Worm (Caenorhabditis elegans) whole organism, young adult: ENCODE measurements around the gene Y73F4A.1.

Experiments
- B0019.2 ChIP-seq: fragments of 200-800 bp; sonication (Bioruptor generic); conservative IDR thresholded peaks from 2 replicates; pipeline ENCODE4 v1.3.6; 2022; ENCODE audit warnings: missing genetic modification reagents, missing genetic modification characterization, missing compliant biosample characterization
- B0261.1 ChIP-seq: sonication (generic microtip); optimal IDR thresholded peaks from 2 replicates; lab custom pipeline; 2016; ENCODE audit warnings: mild to moderate bottlenecking, missing genetic modification characterization, moderate library complexity, missing compliant biosample characterization
- D2030.7 ChIP-seq: fragments of 200-800 bp; sonication (Bioruptor generic); IDR thresholded peaks from 2 replicates; pipeline ENCODE4 v1.3.6; 2022; ENCODE audit warnings: missing genetic modification reagents, missing genetic modification characterization, missing compliant biosample characterization
- F49E8.2 ChIP-seq: sonication (generic microtip); optimal IDR thresholded peaks from 3 replicates; lab custom pipeline; 2017; ENCODE audit warnings: missing genetic modification characterization, mild to moderate bottlenecking, missing compliant biosample characterization, antibody characterized with exemption, moderate library complexity; ENCODE audit not compliant: insufficient read depth
- F55B11.4 ChIP-seq: sonication (generic microtip); optimal IDR thresholded peaks from 2 replicates; lab custom pipeline; 2016; ENCODE audit warnings: missing compliant biosample characterization, missing genetic modification characterization, borderline replicate concordance; ENCODE audit not compliant: insufficient read depth
- K12H6.12 ChIP-seq: fragments of 200-800 bp; sonication (Bioruptor generic); optimal IDR thresholded peaks from 2 replicates; lab custom pipeline; 2018; ENCODE audit warnings: mild to moderate bottlenecking, missing genetic modification characterization, missing compliant biosample characterization
- attf-6 ChIP-seq: fragments of 200-800 bp; sonication (Bioruptor generic); IDR thresholded peaks from 2 replicates; pipeline ENCODE4 v1.3.6; 2022; ENCODE audit warnings: missing genetic modification reagents, missing genetic modification characterization, missing compliant biosample characterization
- ceh-79 ChIP-seq: sonication (generic microtip); optimal IDR thresholded peaks from 2 replicates; lab custom pipeline; 2017; ENCODE audit warnings: mild to moderate bottlenecking, missing genetic modification characterization, missing compliant biosample characterization
- dox-1 ChIP-seq: fragments of 200-800 bp; sonication (Bioruptor generic); IDR thresholded peaks from 2 replicates; pipeline ENCODE4 v1.3.6; 2022; ENCODE audit warnings: missing genetic modification reagents, missing genetic modification characterization, missing compliant biosample characterization
- ekl-4 ChIP-seq: fragments of 200-800 bp; sonication (Bioruptor generic); IDR thresholded peaks from 2 replicates; pipeline ENCODE4 v1.3.6; 2022; ENCODE audit warnings: missing genetic modification reagents, missing genetic modification characterization, missing compliant biosample characterization
- him-1 ChIP-seq: sonication (generic microtip); optimal IDR thresholded peaks from 2 replicates; lab custom pipeline; 2016; ENCODE audit warnings: missing genotype, missing genetic modification reagents, missing genetic modification characterization, missing compliant biosample characterization
- hmg-1.2 ChIP-seq: fragments of 200-800 bp; sonication (Bioruptor generic); IDR thresholded peaks from 2 replicates; pipeline ENCODE4 v1.3.6; 2022; ENCODE audit warnings: missing genetic modification reagents, missing genetic modification characterization, missing compliant biosample characterization
- hrde-1 ChIP-seq: sonication (generic microtip); optimal IDR thresholded peaks from 2 replicates; lab custom pipeline; 2016; ENCODE audit warnings: missing genetic modification characterization, mild to moderate bottlenecking, missing compliant biosample characterization, moderate library complexity, missing genotype, missing genetic modification reagents, borderline replicate concordance
- hsf-1 ChIP-seq: fragments of 200-800 bp; sonication (Bioruptor generic); IDR thresholded peaks from 2 replicates; pipeline ENCODE4 v1.3.6; 2022; ENCODE audit warnings: missing genetic modification reagents, missing genetic modification characterization, missing compliant biosample characterization
- lin-26 ChIP-seq: fragments of 200-800 bp; sonication (Bioruptor generic); IDR thresholded peaks from 2 replicates; pipeline ENCODE4 v1.3.6; 2022; ENCODE audit warnings: missing genetic modification reagents, missing genetic modification characterization, missing compliant biosample characterization
- lsl-1 ChIP-seq: fragments of 200-800 bp; sonication (Bioruptor generic); optimal IDR thresholded peaks from 2 replicates; lab custom pipeline; 2018; ENCODE audit warnings: mild to moderate bottlenecking, missing genetic modification characterization, moderate library complexity, missing compliant biosample characterization
- madf-8 ChIP-seq: fragments of 200-800 bp; sonication (Bioruptor generic); conservative IDR thresholded peaks from 2 replicates; pipeline ENCODE4 v1.3.6; 2022; ENCODE audit warnings: missing genetic modification reagents, missing genetic modification characterization, missing compliant biosample characterization
- mcd-1 ChIP-seq: fragments of 200-800 bp; sonication (Bioruptor generic); IDR thresholded peaks from 2 replicates; pipeline ENCODE4 v1.3.6; 2022; ENCODE audit warnings: missing genetic modification reagents, missing genetic modification characterization, missing compliant biosample characterization
- nfya-1 ChIP-seq: sonication (generic microtip); optimal IDR thresholded peaks from 2 replicates; lab custom pipeline; 2017; ENCODE audit warnings: antibody characterized with exemption, missing compliant biosample characterization, missing genetic modification characterization, borderline replicate concordance; ENCODE audit not compliant: insufficient read depth
- nhr-120 ChIP-seq: fragments of 200-800 bp; sonication (Bioruptor generic); IDR thresholded peaks from 2 replicates; pipeline ENCODE4 v1.3.6; 2022; ENCODE audit warnings: missing genetic modification characterization, missing compliant biosample characterization
- nhr-80 ChIP-seq: sonication (generic microtip); optimal IDR thresholded peaks from 2 replicates; lab custom pipeline; 2016; ENCODE audit warnings: missing genetic modification characterization, missing compliant biosample characterization
- pbrm-1 ChIP-seq: fragments of 200-800 bp; sonication (Bioruptor generic); IDR thresholded peaks from 2 replicates; pipeline ENCODE4 v1.3.6; 2022; ENCODE audit warnings: missing genetic modification reagents, missing genetic modification characterization, missing compliant biosample characterization
- rec-8 ChIP-seq, 2 experiments: sonication (generic microtip); optimal IDR thresholded peaks; 2 replicates each; lab custom pipeline; 2016; ENCODE audit warnings: mild to moderate bottlenecking in 2 of 2, missing genetic modification characterization in 2 of 2, missing genetic modification reagents in 2 of 2, missing genotype in 2 of 2, missing biosample characterization in 1 of 2, missing compliant biosample characterization in 1 of 2, moderate library complexity in 1 of 2
- rpc-1 ChIP-seq, 2 experiments: fragments of 150-350 bp in 1 of 2; sonication (generic microtip) in 1 of 2; optimal IDR thresholded peaks; 2 replicates each; lab custom pipeline; 2014 to 2018; ENCODE audit warnings: missing biosample characterization in 1 of 2, missing genetic modification characterization in 1 of 2, missing genetic modification reagents in 1 of 2, missing genotype in 1 of 2
- snpc-1.1 ChIP-seq: sonication (generic microtip); optimal IDR thresholded peaks from 2 replicates; lab custom pipeline; 2017; ENCODE audit warnings: missing genetic modification characterization, mild to moderate bottlenecking, missing compliant biosample characterization, antibody characterized with exemption, moderate library complexity, missing genotype, missing genetic modification reagents; ENCODE audit not compliant: insufficient read depth
- snpc-1.3 ChIP-seq: sonication (generic microtip); optimal IDR thresholded peaks from 2 replicates; lab custom pipeline; 2017; ENCODE audit warnings: missing genetic modification characterization, mild to moderate bottlenecking, missing compliant biosample characterization, antibody characterized with exemption, moderate library complexity, missing genotype, missing genetic modification reagents; ENCODE audit not compliant: insufficient read depth
- snpc-3.4 ChIP-seq: sonication (generic microtip); optimal IDR thresholded peaks from 2 replicates; lab custom pipeline; 2017; ENCODE audit warnings: missing genetic modification characterization, mild to moderate bottlenecking, missing compliant biosample characterization, antibody characterized with exemption, moderate library complexity, missing genotype, missing genetic modification reagents
- snpc-4 ChIP-seq, 5 experiments: fragments of 150-350 bp in 1 of 5; sonication (generic microtip) in 4 of 5; optimal IDR thresholded peaks; 2 replicates each; lab custom pipeline; 2014 to 2018; ENCODE audit warnings: missing genetic modification characterization in 5 of 5, missing biosample characterization in 3 of 5, antibody characterized with exemption in 2 of 5, mild to moderate bottlenecking in 2 of 5, missing compliant biosample characterization in 2 of 5, missing genotype in 2 of 5, moderate library complexity in 2 of 5, missing genetic modification reagents in 1 of 5
- tbp1 ChIP-seq: fragments of 200-800 bp; sonication (Bioruptor generic); optimal IDR thresholded peaks from 2 replicates; lab custom pipeline; 2018; ENCODE audit warnings: mild to moderate bottlenecking, missing genetic modification characterization, missing compliant biosample characterization
- zfh-2 ChIP-seq: fragments of 200-800 bp; sonication (Bioruptor generic); conservative IDR thresholded peaks from 2 replicates; pipeline ENCODE4 v1.3.6; 2022; ENCODE audit warnings: missing genetic modification reagents, missing genetic modification characterization, missing compliant biosample characterization
- zim-3 ChIP-seq: sonication (generic microtip); optimal IDR thresholded peaks from 2 replicates; lab custom pipeline; 2017; ENCODE audit warnings: mild to moderate bottlenecking, missing genetic modification characterization, moderate library complexity, missing compliant biosample characterization
- ztf-22 ChIP-seq: fragments of 200-800 bp; sonication (Bioruptor generic); optimal IDR thresholded peaks from 2 replicates; lab custom pipeline; 2018; ENCODE audit warnings: mild to moderate bottlenecking, missing genetic modification characterization, moderate library complexity, missing compliant biosample characterization
- ztf-3 ChIP-seq: fragments of 200-800 bp; sonication (Bioruptor generic); optimal IDR thresholded peaks from 2 replicates; lab custom pipeline; 2018; ENCODE audit warnings: mild to moderate bottlenecking, missing genetic modification characterization, missing compliant biosample characterization

Y73F4A.1 gene

ce11 chrIV:9001184-9001583 lies 44.0 kb downstream of the Y73F4A.1 start:
- TF ChIP-seq tbp1 (peak; percentile 74), nfya-1 (tag; lab: Kevin White, UChicago) (no peak), snpc-4 (GFP tag; optimal IDR thresholded peaks at IDR 0.05; lab: Kevin White, UChicago) (peak; percentile 92), snpc-4 (tag; optimal IDR thresholded peaks at IDR 0.05; lab: Kevin White, UChicago) (peak; percentile 84 to 95 (median 94)), mcd-1 (no peak), pbrm-1 (GFP tag; lab: Robert Waterston, UW) (peak; percentile 57; the same call in 1 of the 2 replicates), zfh-2 (GFP tag; lab: Robert Waterston, UW) (no peak), ekl-4 (GFP tag; lab: Robert Waterston, UW) (no peak), dox-1 (no peak; the same call in 1 of the 2 replicates), lsl-1 (GFP tag; lab: Kevin White, UChicago) (peak; percentile 20), D2030.7 (GFP tag; lab: Robert Waterston, UW) (peak; percentile 69; the same call in 1 of the 2 replicates), B0019.2 (no peak), ztf-3 (no peak), attf-6 (GFP tag; lab: Robert Waterston, UW) (peak; percentile 90), hrde-1 (tag; lab: Kevin White, UChicago) (no peak), F55B11.4 (tag; lab: Kevin White, UChicago) (no peak), snpc-1.3 (peak; percentile 73), hmg-1.2 (peak; percentile 89), nhr-120 (GFP tag; lab: Robert Waterston, UW) (no peak), snpc-3.4 (peak; percentile 81), hsf-1 (GFP tag; lab: Robert Waterston, UW) (no peak), F49E8.2 (tag; lab: Kevin White, UChicago) (peak; percentile 26), him-1 (tag; lab: Kevin White, UChicago) (peak; percentile 69), snpc-1.1 (peak; percentile 93), nhr-80 (tag; lab: Kevin White, UChicago) (no peak), rpc-1 (optimal IDR thresholded peaks at IDR 0.05; lab: Kevin White, UChicago) (no peak), rpc-1 (tag; optimal IDR thresholded peaks at IDR 0.05; lab: Kevin White, UChicago) (no peak), zim-3 (tag; lab: Kevin White, UChicago) (no peak), K12H6.12 (tag; lab: Kevin White, UChicago) (no peak), lin-26 (GFP tag; lab: Robert Waterston, UW) (peak; percentile 56; the same call in 1 of the 2 replicates)

- peak; percentile 45 for TF ChIP-seq B0261.1
- TF ChIP-seq rpc-1 (optimal IDR thresholded peaks at IDR 0.05; lab: Kevin White, UChicago), result peak; percentile 41
- peak; percentile 70 for TF ChIP-seq rpc-1 (tag; optimal IDR thresholded peaks at IDR 0.05; lab: Kevin White, UChicago)
- TF ChIP-seq him-1 (tag; lab: Kevin White, UChicago), result no peak
- TF ChIP-seq hmg-1.2, result 0 out of 2 replicates have a peak, but pooled peaks have one; percentile 7
- TF ChIP-seq hrde-1 (tag; lab: Kevin White, UChicago), result no peak
- TF ChIP-seq madf-8 (GFP tag; lab: Robert Waterston, UW), result no peak
- TF ChIP-seq rec-8 (tag; optimal IDR thresholded peaks at IDR 0.05; lab: Kevin White, UChicago), result no peak
- peak; percentile 80 for TF ChIP-seq tbp1
- TF ChIP-seq nhr-80 (tag; lab: Kevin White, UChicago), result no peak
- no peak for TF ChIP-seq hsf-1 (GFP tag; lab: Robert Waterston, UW)
- TF ChIP-seq lin-26 (GFP tag; lab: Robert Waterston, UW), result 0 out of 2 replicates have a peak, but pooled peaks have one; percentile 25
- TF ChIP-seq snpc-3.4, result peak; percentile 35
Measured at ce11 chrIV:9000664-9001063, 44.5 kb downstream of the Y73F4A.1 start.

ce11 chrIV:8994487-8994886 lies 50.7 kb downstream of the Y73F4A.1 start:
- TF ChIP-seq ztf-22 (GFP tag; lab: Kevin White, UChicago) (no peak), B0261.1 (no peak), attf-6 (GFP tag; lab: Robert Waterston, UW) (no peak), snpc-4 (GFP tag; optimal IDR thresholded peaks at IDR 0.05; lab: Kevin White, UChicago) (no peak), snpc-4 (tag; optimal IDR thresholded peaks at IDR 0.05; lab: Kevin White, UChicago) (peak in 2 of 4 experiments; percentile 4 to 63), snpc-1.1 (peak; percentile 53), ceh-79 (tag; lab: Kevin White, UChicago) (no peak)
